Fruit fly (Drosophila melanogaster) whole organism, embryonic: ENCODE data around the gene CG8837.
A peak's percentile ranks its signal among the peaks of the same experiment; 100 is the strongest.

Experiments
- B-H2 ChIP-seq: fragments of 200-800 bp; sonication (Bioruptor generic); optimal IDR thresholded peaks from 2 replicates; lab custom pipeline; 2018; ENCODE audit warnings: missing biosample characterization, mild to moderate bottlenecking, missing genetic modification characterization
- Blimp-1 ChIP-seq: fragments of 200-800 bp; sonication (Bioruptor generic); optimal IDR thresholded peaks from 3 replicates; lab custom pipeline; 2018; ENCODE audit warnings: missing biosample characterization, missing genetic modification characterization, mild to moderate bottlenecking, moderate library complexity, missing genetic modification reagents
- CG1024 ChIP-seq: fragments of 200-800 bp; sonication (Bioruptor generic); IDR thresholded peaks from 2 replicates; pipeline ENCODE4 v1.3.6; 2022; ENCODE audit warnings: missing biosample characterization, missing genetic modification characterization
- CG11723 ChIP-seq: fragments of 200-800 bp; sonication (Bioruptor generic); optimal IDR thresholded peaks from 2 replicates; lab custom pipeline; 2017; ENCODE audit warnings: missing biosample characterization, mild to moderate bottlenecking, missing genetic modification characterization
- CG12391 ChIP-seq: fragments of 200-800 bp; sonication (Bioruptor generic); optimal IDR thresholded peaks from 3 replicates; lab custom pipeline; 2018; ENCODE audit warnings: missing biosample characterization, mild to moderate bottlenecking, missing genetic modification characterization, moderate library complexity
- CG2202 ChIP-seq: fragments of 200-800 bp; sonication (Bioruptor generic); optimal IDR thresholded peaks from 2 replicates; lab custom pipeline; 2018; ENCODE audit warnings: missing biosample characterization, mild to moderate bottlenecking, missing genetic modification characterization
- CG34422 ChIP-seq: fragments of 200-800 bp; sonication (Bioruptor generic); IDR thresholded peaks from 3 replicates; pipeline ENCODE4 v1.3.6; 2022; ENCODE audit warnings: missing biosample characterization, missing genetic modification characterization
- CG3847 ChIP-seq: fragments of 200-800 bp; sonication (Bioruptor generic); IDR thresholded peaks from 2 replicates; pipeline ENCODE4 v1.3.6; 2022; ENCODE audit warnings: missing biosample characterization, missing genetic modification characterization
- CG4707 ChIP-seq: fragments of 200-800 bp; sonication (Bioruptor generic); optimal IDR thresholded peaks from 2 replicates; lab custom pipeline; 2018; ENCODE audit warnings: missing biosample characterization, mild to moderate bottlenecking, missing genetic modification characterization, moderate library complexity
- CG4730 ChIP-seq: fragments of 200-800 bp; sonication (Bioruptor generic); IDR thresholded peaks from 2 replicates; pipeline ENCODE4 v1.3.6; 2022; ENCODE audit warnings: missing biosample characterization, missing genetic modification characterization
- CG5180 ChIP-seq: fragments of 200-800 bp; sonication (Bioruptor generic); optimal IDR thresholded peaks from 3 replicates; lab custom pipeline; 2017; ENCODE audit warnings: missing biosample characterization, missing genetic modification characterization, mild to moderate bottlenecking, moderate library complexity, missing genetic modification reagents
- CG7271 ChIP-seq: fragments of 200-800 bp; sonication (Bioruptor generic); optimal IDR thresholded peaks from 2 replicates; lab custom pipeline; 2018; ENCODE audit warnings: missing biosample characterization, mild to moderate bottlenecking, missing genetic modification characterization, moderate library complexity
- CG7839 ChIP-seq: fragments of 200-800 bp; sonication (Bioruptor generic); optimal IDR thresholded peaks from 3 replicates; lab custom pipeline; 2018; ENCODE audit warnings: missing biosample characterization, mild to moderate bottlenecking, missing genetic modification characterization, moderate library complexity
- CG8924 ChIP-seq: fragments of 200-800 bp; optimal IDR thresholded peaks from 3 replicates; lab custom pipeline; 2019; ENCODE audit warnings: missing biosample characterization, mild to moderate bottlenecking, missing genetic modification characterization, moderate library complexity
- CG9727 ChIP-seq: fragments of 200-800 bp; sonication (Bioruptor generic); optimal IDR thresholded peaks from 3 replicates; lab custom pipeline; 2017; ENCODE audit warnings: missing biosample characterization, mild to moderate bottlenecking, missing genetic modification characterization
- H2.0 ChIP-seq: fragments of 200-800 bp; sonication (Bioruptor generic); IDR thresholded peaks from 2 replicates; pipeline ENCODE4 v1.3.6; 2022; ENCODE audit warnings: missing biosample characterization, missing genetic modification characterization
- HLH4C ChIP-seq: fragments of 200-800 bp; sonication (Bioruptor generic); IDR thresholded peaks from 3 replicates; pipeline ENCODE4 v1.3.6; 2022; ENCODE audit warnings: missing biosample characterization, missing genetic modification characterization; ENCODE audit not compliant: partially characterized antibody
- HmgZ ChIP-seq: fragments of 200-800 bp; sonication (Bioruptor generic); optimal IDR thresholded peaks from 2 replicates; lab custom pipeline; 2018; ENCODE audit warnings: missing biosample characterization, mild to moderate bottlenecking, missing genetic modification characterization
- Hsf ChIP-seq: fragments of 200-800 bp; sonication (Bioruptor generic); optimal IDR thresholded peaks from 3 replicates; lab custom pipeline; 2016; ENCODE audit warnings: missing biosample characterization, missing genetic modification characterization
- Lhr ChIP-seq: fragments of 200-800 bp; sonication (Bioruptor generic); optimal IDR thresholded peaks from 3 replicates; lab custom pipeline; 2017; ENCODE audit warnings: mild to moderate bottlenecking, missing biosample characterization, missing genetic modification reagents, missing genetic modification characterization
- Sox102F ChIP-seq: fragments of 200-800 bp; sonication (Bioruptor generic); optimal IDR thresholded peaks from 2 replicates; lab custom pipeline; 2018; ENCODE audit warnings: missing biosample characterization, mild to moderate bottlenecking, missing genetic modification characterization, moderate library complexity
- Stat92E ChIP-seq, 3 experiments: fragments of >200 bp in 2 of 3; fragments of 200-800 bp in 1 of 3; sonication (Bioruptor generic) in 1 of 3; optimal IDR thresholded peaks; 2 replicates each; lab custom pipeline; 2017 to 2019; ENCODE audit warnings: missing biosample characterization in 3 of 3, missing genetic modification characterization in 3 of 3, mild to moderate bottlenecking in 1 of 3, moderate library complexity in 1 of 3
- abd-A ChIP-seq: fragments of 200-800 bp; sonication (Bioruptor generic); optimal IDR thresholded peaks from 3 replicates; lab custom pipeline; 2019; ENCODE audit warnings: missing biosample characterization, mild to moderate bottlenecking, missing genetic modification characterization, moderate library complexity
- ase ChIP-seq: fragments of 200-800 bp; sonication (Bioruptor generic); IDR thresholded peaks from 3 replicates; pipeline ENCODE4 v1.3.6; 2022; ENCODE audit warnings: missing biosample characterization, missing genetic modification characterization
- ash1 ChIP-seq: fragments of 200-800 bp; sonication (Bioruptor generic); optimal IDR thresholded peaks from 2 replicates; lab custom pipeline; 2018; ENCODE audit warnings: missing biosample characterization, mild to moderate bottlenecking, missing genetic modification characterization
- bbx ChIP-seq: fragments of 200-800 bp; sonication (Bioruptor generic); IDR thresholded peaks from 2 replicates; pipeline ENCODE4 v1.3.6; 2022; ENCODE audit warnings: missing biosample characterization, missing genetic modification characterization; ENCODE audit not compliant: partially characterized antibody
- bsh ChIP-seq, 2 experiments: fragments of 200-800 bp; sonication (Bioruptor generic); optimal IDR thresholded peaks; 2 replicates each; lab custom pipeline; 2017 to 2018; ENCODE audit warnings: mild to moderate bottlenecking in 2 of 2, missing biosample characterization in 2 of 2, missing genetic modification characterization in 2 of 2, moderate library complexity in 1 of 2
- btn ChIP-seq: fragments of 200-800 bp; sonication (Bioruptor generic); optimal IDR thresholded peaks from 2 replicates; lab custom pipeline; 2016; ENCODE audit warnings: missing biosample characterization, missing genetic modification characterization
- caup ChIP-seq: fragments of 200-800 bp; sonication (Bioruptor generic); optimal IDR thresholded peaks from 3 replicates; lab custom pipeline; 2017; ENCODE audit warnings: missing biosample characterization, mild to moderate bottlenecking, missing genetic modification characterization, moderate library complexity; ENCODE audit not compliant: severe bottlenecking
- chif ChIP-seq, 2 experiments: fragments of 200-800 bp; sonication (Bioruptor generic); optimal IDR thresholded peaks; 3 replicates each; lab custom pipeline; 2016; ENCODE audit warnings: missing biosample characterization in 2 of 2, missing genetic modification characterization in 2 of 2
- corto ChIP-seq: fragments of 200-800 bp; sonication (Bioruptor generic); optimal IDR thresholded peaks from 2 replicates; lab custom pipeline; 2016; ENCODE audit warnings: missing biosample characterization, mild to moderate bottlenecking, missing genetic modification characterization, moderate library complexity
- dysf ChIP-seq: fragments of 200-800 bp; sonication (Bioruptor generic); IDR thresholded peaks from 3 replicates; pipeline ENCODE4 v1.3.6; 2022; ENCODE audit warnings: missing biosample characterization, missing genetic modification characterization
- fd102C ChIP-seq: fragments of 200-800 bp; sonication (Bioruptor generic); optimal IDR thresholded peaks from 2 replicates; lab custom pipeline; 2018; ENCODE audit warnings: missing biosample characterization, mild to moderate bottlenecking, missing genetic modification characterization, moderate library complexity
- h ChIP-seq: fragments of >200 bp; optimal IDR thresholded peaks from 2 replicates; lab custom pipeline; 2017
- her ChIP-seq: fragments of 200-800 bp; sonication (Bioruptor generic); optimal IDR thresholded peaks from 2 replicates; lab custom pipeline; 2016; ENCODE audit warnings: missing biosample characterization, missing genetic modification characterization
- kah ChIP-seq: fragments of 200-800 bp; sonication (Bioruptor generic); optimal IDR thresholded peaks from 2 replicates; lab custom pipeline; 2018; ENCODE audit warnings: missing biosample characterization, mild to moderate bottlenecking, missing genetic modification characterization
- lmd ChIP-seq: fragments of 200-800 bp; sonication (Bioruptor generic); IDR thresholded peaks from 2 replicates; pipeline ENCODE4 v1.3.6; 2022; ENCODE audit warnings: missing biosample characterization, missing genetic modification characterization
- nau ChIP-seq: fragments of 200-800 bp; sonication (Bioruptor generic); optimal IDR thresholded peaks from 3 replicates; lab custom pipeline; 2017; ENCODE audit warnings: missing biosample characterization, mild to moderate bottlenecking, missing genetic modification characterization, missing genetic modification reagents
- pan ChIP-seq, 4 experiments: fragments of >200 bp in 3 of 4; fragments of 200-800 bp in 1 of 4; sonication (Bioruptor generic) in 1 of 4; optimal IDR thresholded peaks in 3 of 4; IDR thresholded peaks in 1 of 4; 2 replicates each; pipeline versions ENCODE4 v1.3.6 to Lab custom; 2017 to 2022; ENCODE audit warnings: missing biosample characterization in 2 of 4, missing genetic modification characterization in 2 of 4, mixed read lengths in 1 of 4
- pb ChIP-seq: fragments of 200-800 bp; sonication (Bioruptor generic); optimal IDR thresholded peaks from 3 replicates; lab custom pipeline; 2016; ENCODE audit warnings: missing biosample characterization, missing genetic modification characterization
- psq ChIP-seq: fragments of 200-800 bp; sonication (Bioruptor generic); optimal IDR thresholded peaks from 2 replicates; lab custom pipeline; 2017; ENCODE audit warnings: missing biosample characterization, missing genetic modification characterization
- sc ChIP-seq, 3 experiments: fragments of >200 bp in 2 of 3; fragments of 200-800 bp in 1 of 3; sonication (Bioruptor generic) in 1 of 3; optimal IDR thresholded peaks; 2 replicates in 2 of 3; 3 replicates in 1 of 3; lab custom pipeline; 2017; ENCODE audit warnings: mild to moderate bottlenecking in 1 of 3, missing biosample characterization in 1 of 3, missing genetic modification characterization in 1 of 3, missing genetic modification reagents in 1 of 3
- ssp ChIP-seq: fragments of 200-800 bp; sonication (Bioruptor generic); IDR thresholded peaks from 2 replicates; pipeline ENCODE4 v1.3.6; 2022; ENCODE audit warnings: missing biosample characterization, missing genetic modification characterization
- sug ChIP-seq: fragments of 200-800 bp; optimal IDR thresholded peaks from 2 replicates; lab custom pipeline; 2019; ENCODE audit warnings: missing biosample characterization, mild to moderate bottlenecking, missing genetic modification characterization, moderate library complexity
- tgo ChIP-seq: fragments of 200-800 bp; sonication (Bioruptor generic); IDR thresholded peaks from 3 replicates; pipeline ENCODE4 v1.3.6; 2022; ENCODE audit warnings: missing biosample characterization, missing genetic modification characterization
- tll ChIP-seq, 2 experiments: fragments of 200-800 bp in 1 of 2; fragments of >200 bp in 1 of 2; sonication (Bioruptor generic) in 1 of 2; optimal IDR thresholded peaks; 2 replicates each; lab custom pipeline; 2017 to 2019; ENCODE audit warnings: missing biosample characterization in 2 of 2, missing genetic modification characterization in 2 of 2, mild to moderate bottlenecking in 1 of 2, moderate library complexity in 1 of 2
- trh ChIP-seq: fragments of 200-800 bp; sonication (Bioruptor generic); optimal IDR thresholded peaks from 2 replicates; lab custom pipeline; 2016; ENCODE audit warnings: missing biosample characterization, missing genetic modification characterization
- tup ChIP-seq: fragments of 200-800 bp; sonication (Bioruptor generic); optimal IDR thresholded peaks from 2 replicates; lab custom pipeline; 2016; ENCODE audit warnings: missing biosample characterization, mild to moderate bottlenecking, missing genetic modification characterization, moderate library complexity
- twi ChIP-seq: fragments of 200-800 bp; optimal IDR thresholded peaks from 2 replicates; lab custom pipeline; 2019; ENCODE audit warnings: missing biosample characterization, mild to moderate bottlenecking, missing genetic modification characterization, moderate library complexity

The CG8837 gene

dm6 chr2L:3356193-3356645, 36.2 kb downstream of the CG8837 start (continued):
- TF ChIP-seq pb (GFP tag; lab: Kevin White, UChicago) (no peak), CG1024 (GFP tag; lab: Robert Waterston, UW) (no peak), bbx (GFP tag; lab: Robert Waterston, UW) (no peak), sug (tag; lab: Kevin White, UChicago) (peak; percentile 22), Stat92E (GFP tag; optimal IDR thresholded peaks at IDR 0.05; lab: Kevin White, UChicago) (no peak), Sox102F (GFP tag; lab: Kevin White, UChicago) (no peak), ssp (GFP tag; lab: Robert Waterston, UW) (no peak), lmd (peak; percentile 32; the same call in 1 of the 2 replicates), ase (GFP tag; lab: Robert Waterston, UW) (no peak), CG11723 (no peak), fd102C (no peak), tgo (GFP tag; lab: Robert Waterston, UW) (no peak), corto (GFP tag; lab: Kevin White, UChicago) (no peak), HmgZ (tag; lab: Kevin White, UChicago) (no peak), pan (optimal IDR thresholded peaks at IDR 0.05; lab: Kevin White, UChicago) (no peak), pan (GFP tag; optimal IDR thresholded peaks at IDR 0.05 in 1 of 2, IDR thresholded peaks at IDR 0.05 in 1 of 2) (no peak), trh (GFP tag; lab: Kevin White, UChicago) (no peak), H2.0 (GFP tag; lab: Robert Waterston, UW) (no peak), CG4730 (GFP tag; lab: Robert Waterston, UW) (no peak), CG4707 (GFP tag; lab: Kevin White, UChicago) (no peak), Blimp-1 (GFP tag; lab: Kevin White, UChicago) (no peak), CG34422 (GFP tag; lab: Robert Waterston, UW) (no peak), CG12391 (tag; lab: Kevin White, UChicago) (no peak), Lhr (GFP tag; lab: Kevin White, UChicago) (no peak), CG7839 (no peak), kah (GFP tag; lab: Kevin White, UChicago) (no peak), abd-A (tag; lab: Kevin White, UChicago) (no peak), CG3847 (GFP tag; lab: Robert Waterston, UW) (no peak), B-H2 (GFP tag; lab: Kevin White, UChicago) (no peak), CG9727 (no peak), dysf (GFP tag; lab: Robert Waterston, UW) (no peak; the same call in 2 of the 3 replicates), tup (GFP tag; lab: Kevin White, UChicago) (no peak), tll (GFP tag; optimal IDR thresholded peaks at IDR 0.05; lab: Kevin White, UChicago) (no peak), CG5180 (GFP tag; lab: Kevin White, UChicago) (no peak), h (lab: Kevin White, UChicago) (no peak), caup (GFP tag; lab: Kevin White, UChicago) (no peak), ash1 (no peak), CG7271 (tag; lab: Kevin White, UChicago) (no peak), Hsf (GFP tag; lab: Kevin White, UChicago) (no peak), chif (GFP tag; optimal IDR thresholded peaks at IDR 0.05; lab: Kevin White, UChicago) (peak in 1 of 2 experiments; percentile 57), bsh (GFP tag; optimal IDR thresholded peaks at IDR 0.05; lab: Kevin White, UChicago) (peak in 1 of 2 experiments; percentile 76), her (GFP tag; lab: Kevin White, UChicago) (peak; percentile 14), psq (GFP tag; lab: Kevin White, UChicago) (no peak), nau (GFP tag; lab: Kevin White, UChicago) (no peak), btn (no peak), twi (tag; lab: Kevin White, UChicago) (no peak), sc (optimal IDR thresholded peaks at IDR 0.05; lab: Kevin White, UChicago) (no peak), sc (GFP tag; optimal IDR thresholded peaks at IDR 0.05; lab: Kevin White, UChicago) (no peak), CG8924 (tag; lab: Kevin White, UChicago) (no peak), CG2202 (tag; lab: Kevin White, UChicago) (no peak), HLH4C (GFP tag; lab: Robert Waterston, UW) (no peak)
